Fruit fly (Drosophila melanogaster): ENCODE data around the gene Lsp1beta.

The Lsp1beta gene

DNA sequence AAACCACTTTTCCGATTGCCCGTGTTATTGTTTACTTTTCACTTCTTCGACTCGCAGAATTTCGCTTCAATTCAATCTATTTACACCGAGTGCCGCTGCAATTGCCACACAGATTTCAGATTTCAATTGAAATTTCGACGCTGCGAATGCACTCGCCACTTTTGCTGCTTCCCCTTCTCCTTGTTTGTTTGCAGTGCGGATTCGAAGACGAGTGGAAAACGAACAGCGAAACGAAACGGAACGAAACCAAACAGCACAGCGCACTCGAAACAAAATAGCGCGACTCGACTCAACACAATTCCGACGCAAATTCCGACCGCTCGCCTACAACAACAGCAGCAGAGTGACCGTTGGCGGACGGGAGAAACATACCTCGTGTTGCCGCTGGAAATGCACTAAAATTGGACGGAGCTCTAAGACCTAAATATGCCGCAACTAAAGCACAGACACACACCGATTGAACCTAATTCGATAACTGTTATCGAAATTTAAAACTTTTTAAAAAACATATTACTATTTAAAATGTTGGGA, 47.5 kb upstream of the Lsp1beta start, which contains the start of gene drongo (continued):
- TF ChIP-seq CG1603 (tag; optimal IDR thresholded peaks at IDR 0.05) (peak; percentile 86), CG2712 (tag; optimal IDR thresholded peaks at IDR 0.05) (peak; percentile 41), ems (GFP tag; optimal IDR thresholded peaks at IDR 0.05) (peak; percentile 45), Gsc (GFP tag; IDR thresholded peaks at IDR 0.05) (no peak), B-H1 (GFP tag; IDR thresholded peaks at IDR 0.05) (no peak), fd64A (GFP tag; optimal IDR thresholded peaks at IDR 0.05) (peak; percentile 45), chm (GFP tag; IDR thresholded peaks at IDR 0.05) (peak; percentile 87), CG10267 (tag; optimal IDR thresholded peaks at IDR 0.05) (peak; percentile 51), Myb (GFP tag; optimal IDR thresholded peaks at IDR 0.05) (peak; percentile 84), tx (GFP tag; optimal IDR thresholded peaks at IDR 0.05) (no peak), chn (GFP tag; optimal IDR thresholded peaks at IDR 0.05) (no peak), Opbp (GFP tag; IDR thresholded peaks at IDR 0.05; ENCODE audit: partially characterized antibody) (peak; percentile 75), CG2678 (tag; optimal IDR thresholded peaks at IDR 0.05) (peak; percentile 15), Kr (GFP tag; optimal IDR thresholded peaks at IDR 0.05) (no peak), unc-4 (GFP tag; IDR thresholded peaks at IDR 0.05; ENCODE audit: partially characterized antibody) (peak; percentile 49), gcm (GFP tag; optimal IDR thresholded peaks at IDR 0.05) (peak; percentile 33), CG2120 (GFP tag; optimal IDR thresholded peaks at IDR 0.05) (peak; percentile 50), Mrtf (GFP tag; IDR thresholded peaks at IDR 0.05) (no peak), prd (optimal IDR thresholded peaks at IDR 0.05) (no peak), prd (GFP tag; IDR thresholded peaks at IDR 0.05) (0 out of 3 replicates have a peak, but pooled peaks have one; percentile 15), CG1647 (GFP tag; optimal IDR thresholded peaks at IDR 0.05) (no peak), Hmx (GFP tag; optimal IDR thresholded peaks at IDR 0.05) (no peak), CrebB (tag; optimal IDR thresholded peaks at IDR 0.05) (peak; percentile 69), kah (GFP tag; optimal IDR thresholded peaks at IDR 0.05) (peak; percentile 83), nau (GFP tag; optimal IDR thresholded peaks at IDR 0.05) (peak; percentile 17), sim (GFP tag; IDR thresholded peaks at IDR 0.05) (0 out of 2 replicates have a peak, but pooled peaks have one; percentile 8), CG12659 (GFP tag; optimal IDR thresholded peaks at IDR 0.05) (peak; percentile 92), Scr (GFP tag; IDR thresholded peaks at IDR 0.05; ENCODE audit: partially characterized antibody) (no peak; the same call in none of the 2 replicates), CG11696 (GFP tag; IDR thresholded peaks at IDR 0.05) (no peak), CG12769 (tag; optimal IDR thresholded peaks at IDR 0.05) (peak; percentile 69), lab (GFP tag; optimal IDR thresholded peaks at IDR 0.05) (peak; percentile 71), Deaf1 (tag; optimal IDR thresholded peaks at IDR 0.05) (peak; percentile 82), bcd (GFP tag; optimal IDR thresholded peaks at IDR 0.05) (peak; percentile 7), ham (GFP tag; IDR thresholded peaks at IDR 0.05) (no peak), fd96Cb (tag; optimal IDR thresholded peaks at IDR 0.05) (no peak), CG43689 (GFP tag; IDR thresholded peaks at IDR 0.05) (0 out of 2 replicates have a peak, but pooled peaks have one; percentile 10), chinmo (GFP tag; IDR thresholded peaks at IDR 0.05; ENCODE audit: partially characterized antibody) (peak; percentile 87), CG1529 (GFP tag; optimal IDR thresholded peaks at IDR 0.05) (peak; percentile 16), dm (GFP tag; optimal IDR thresholded peaks at IDR 0.05) (peak; percentile 14), Awh (GFP tag; IDR thresholded peaks at IDR 0.05) (no peak), al (GFP tag; IDR thresholded peaks at IDR 0.05) (0 out of 2 replicates have a peak, but pooled peaks have one; percentile 17), insv (GFP tag; optimal IDR thresholded peaks at IDR 0.05) (peak in 1 of 2 experiments; percentile 54), D (optimal IDR thresholded peaks at IDR 0.05) (no peak), D (GFP tag; optimal IDR thresholded peaks at IDR 0.05) (no peak), Stat92E (GFP tag; optimal IDR thresholded peaks at IDR 0.05) (peak in 1 of 3 experiments; percentile 79), HLHmδ (GFP tag; optimal IDR thresholded peaks at IDR 0.05) (peak; percentile 90), CG13296 (GFP tag; optimal IDR thresholded peaks at IDR 0.05) (peak; percentile 48), Nf-YB (GFP tag; optimal IDR thresholded peaks at IDR 0.05) (peak; percentile 1), amos (GFP tag; IDR thresholded peaks at IDR 0.05; ENCODE audit: partially characterized antibody) (peak; percentile 58; the same call in 1 of the 2 replicates), CG9215 (GFP tag; IDR thresholded peaks at IDR 0.05) (no peak)

Data from whole organism, embryonic.